Worm (Caenorhabditis elegans) whole organism, young adult: ENCODE data around the gene mboa-7.

Experiments
- B0035.1 ChIP-seq: sonication (generic microtip); optimal IDR thresholded peaks from 2 replicates; lab custom pipeline; 2016; ENCODE audit warnings: missing genetic modification characterization, mild to moderate bottlenecking, missing compliant biosample characterization, missing genotype, missing genetic modification reagents
- C17E4.6 ChIP-seq: fragments of 200-800 bp; sonication (Bioruptor generic); IDR thresholded peaks from 2 replicates; pipeline ENCODE4 v1.3.6; 2022; ENCODE audit warnings: missing genetic modification reagents, missing genetic modification characterization, missing compliant biosample characterization
- F22D6.2 ChIP-seq: sonication (generic microtip); optimal IDR thresholded peaks from 2 replicates; lab custom pipeline; 2016; ENCODE audit warnings: mild to moderate bottlenecking, missing genetic modification characterization, missing compliant biosample characterization
- F39B2.1 ChIP-seq: fragments of 200-800 bp; sonication (Bioruptor generic); IDR thresholded peaks from 2 replicates; pipeline ENCODE4 v1.3.6; 2022; ENCODE audit warnings: missing genetic modification reagents, missing genetic modification characterization, missing compliant biosample characterization
- K11D2.4 ChIP-seq: fragments of 200-800 bp; sonication (Bioruptor generic); IDR thresholded peaks from 2 replicates; pipeline ENCODE4 v1.3.6; 2022; ENCODE audit warnings: missing genetic modification reagents, missing genetic modification characterization, missing compliant biosample characterization
- K12H6.12 ChIP-seq: fragments of 200-800 bp; sonication (Bioruptor generic); optimal IDR thresholded peaks from 2 replicates; lab custom pipeline; 2018; ENCODE audit warnings: mild to moderate bottlenecking, missing genetic modification characterization, missing compliant biosample characterization
- Y53G8AR.9 ChIP-seq: fragments of 200-800 bp; sonication (Bioruptor generic); conservative IDR thresholded peaks from 2 replicates; pipeline ENCODE4 v1.3.6; 2022; ENCODE audit warnings: missing genetic modification reagents, missing genetic modification characterization, missing compliant biosample characterization
- Y56A3A.18 ChIP-seq: fragments of 200-800 bp; sonication (Bioruptor generic); IDR thresholded peaks from 2 replicates; pipeline ENCODE4 v1.3.6; 2022; ENCODE audit warnings: missing genetic modification reagents, missing genetic modification characterization, missing compliant biosample characterization
- Y95B8A.8 ChIP-seq: fragments of 200-800 bp; sonication (Bioruptor generic); IDR thresholded peaks from 2 replicates; pipeline ENCODE4 v1.3.6; 2022; ENCODE audit warnings: missing genetic modification reagents, missing genetic modification characterization, missing compliant biosample characterization
- akir-1 ChIP-seq: fragments of 200-800 bp; sonication (Bioruptor generic); optimal IDR thresholded peaks from 2 replicates; lab custom pipeline; 2018; ENCODE audit warnings: mild to moderate bottlenecking, missing genetic modification characterization, moderate library complexity, missing compliant biosample characterization
- aptf-2 ChIP-seq: fragments of 200-800 bp; sonication (Bioruptor generic); conservative IDR thresholded peaks from 2 replicates; pipeline ENCODE4 v1.3.6; 2022; ENCODE audit warnings: missing genetic modification reagents, missing genetic modification characterization, missing compliant biosample characterization
- athp-1 ChIP-seq: sonication (generic microtip); optimal IDR thresholded peaks from 2 replicates; lab custom pipeline; 2017; ENCODE audit warnings: mild to moderate bottlenecking, missing genetic modification characterization, missing compliant biosample characterization
- bed-2 ChIP-seq: fragments of 200-800 bp; sonication (Bioruptor generic); IDR thresholded peaks from 2 replicates; pipeline ENCODE4 v1.3.6; 2022; ENCODE audit warnings: missing genetic modification reagents, missing genetic modification characterization, missing compliant biosample characterization
- ceh-100 ChIP-seq: fragments of 200-800 bp; sonication (Bioruptor generic); IDR thresholded peaks from 2 replicates; pipeline ENCODE4 v1.3.6; 2022; ENCODE audit warnings: missing genetic modification reagents, missing genetic modification characterization, missing compliant biosample characterization
- ceh-91 ChIP-seq: fragments of 200-800 bp; sonication (Bioruptor generic); IDR thresholded peaks from 2 replicates; pipeline ENCODE4 v1.3.6; 2022; ENCODE audit warnings: missing genetic modification reagents, missing genetic modification characterization, missing compliant biosample characterization
- chd-7 ChIP-seq: sonication (generic microtip); optimal IDR thresholded peaks from 2 replicates; lab custom pipeline; 2016; ENCODE audit warnings: mild to moderate bottlenecking, missing genetic modification characterization, moderate library complexity, missing compliant biosample characterization
- die-1 ChIP-seq: sonication (generic microtip); optimal IDR thresholded peaks from 2 replicates; lab custom pipeline; 2016; ENCODE audit warnings: missing genotype, mild to moderate bottlenecking, missing genetic modification characterization, missing compliant biosample characterization
- efl-1 ChIP-seq: fragments of 150-350 bp; optimal IDR thresholded peaks from 2 replicates; lab custom pipeline; 2014; ENCODE audit warnings: missing biosample characterization, missing genetic modification reagents, missing genetic modification characterization
- egl-18 ChIP-seq: fragments of 200-800 bp; sonication (Bioruptor generic); IDR thresholded peaks from 2 replicates; pipeline ENCODE4 v1.3.6; 2022; ENCODE audit warnings: missing genetic modification reagents, missing genetic modification characterization, missing compliant biosample characterization
- egl-44 ChIP-seq: fragments of 200-800 bp; sonication (Bioruptor generic); IDR thresholded peaks from 2 replicates; pipeline ENCODE4 v1.3.6; 2022; ENCODE audit warnings: missing genetic modification reagents, missing genetic modification characterization, missing compliant biosample characterization
- ets-4 ChIP-seq: fragments of 200-800 bp; sonication (Bioruptor generic); optimal IDR thresholded peaks from 2 replicates; lab custom pipeline; 2018; ENCODE audit warnings: mild to moderate bottlenecking, missing genetic modification characterization, missing compliant biosample characterization
- him-1 ChIP-seq: sonication (generic microtip); optimal IDR thresholded peaks from 2 replicates; lab custom pipeline; 2016; ENCODE audit warnings: missing genotype, missing genetic modification reagents, missing genetic modification characterization, missing compliant biosample characterization
- hmg-1.2 ChIP-seq: fragments of 200-800 bp; sonication (Bioruptor generic); IDR thresholded peaks from 2 replicates; pipeline ENCODE4 v1.3.6; 2022; ENCODE audit warnings: missing genetic modification reagents, missing genetic modification characterization, missing compliant biosample characterization
- hmg-20 ChIP-seq: fragments of 200-800 bp; sonication (Bioruptor generic); IDR thresholded peaks from 2 replicates; pipeline ENCODE4 v1.3.6; 2022; ENCODE audit warnings: missing genetic modification reagents, missing genetic modification characterization, missing compliant biosample characterization
- hrde-1 ChIP-seq: sonication (generic microtip); optimal IDR thresholded peaks from 2 replicates; lab custom pipeline; 2016; ENCODE audit warnings: missing genetic modification characterization, mild to moderate bottlenecking, missing compliant biosample characterization, moderate library complexity, missing genotype, missing genetic modification reagents, borderline replicate concordance
- let-526 ChIP-seq: fragments of 200-800 bp; sonication (Bioruptor generic); IDR thresholded peaks from 2 replicates; pipeline ENCODE4 v1.3.6; 2022; ENCODE audit warnings: missing genetic modification reagents, missing genetic modification characterization, missing compliant biosample characterization
- let-607 ChIP-seq, 2 experiments: fragments of 200-800 bp in 1 of 2; sonication (Bioruptor generic) in 1 of 2; sonication (generic microtip) in 1 of 2; optimal IDR thresholded peaks; 2 replicates each; lab custom pipeline; 2016 to 2018; ENCODE audit warnings: mild to moderate bottlenecking in 2 of 2, missing compliant biosample characterization in 2 of 2, missing genetic modification characterization in 2 of 2, moderate library complexity in 2 of 2, missing genotype in 1 of 2
- lin-54 ChIP-seq: fragments of 200-800 bp; sonication (Bioruptor generic); optimal IDR thresholded peaks from 2 replicates; lab custom pipeline; 2018; ENCODE audit warnings: mild to moderate bottlenecking, missing genetic modification characterization, missing compliant biosample characterization
- lir-1 ChIP-seq: fragments of 200-800 bp; sonication (Bioruptor generic); conservative IDR thresholded peaks from 2 replicates; pipeline ENCODE4 v1.3.6; 2022; ENCODE audit warnings: missing genetic modification reagents, missing genetic modification characterization, missing compliant biosample characterization
- mcd-1 ChIP-seq: fragments of 200-800 bp; sonication (Bioruptor generic); IDR thresholded peaks from 2 replicates; pipeline ENCODE4 v1.3.6; 2022; ENCODE audit warnings: missing genetic modification reagents, missing genetic modification characterization, missing compliant biosample characterization
- mes-4 ChIP-seq: sonication (generic microtip); optimal IDR thresholded peaks from 2 replicates; lab custom pipeline; 2016; ENCODE audit warnings: missing genotype, missing genetic modification characterization, missing compliant biosample characterization
- mxl-1 ChIP-seq: sonication (generic microtip); optimal IDR thresholded peaks from 2 replicates; lab custom pipeline; 2016; ENCODE audit warnings: missing genetic modification characterization, missing compliant biosample characterization
- nhr-27 ChIP-seq: fragments of 200-800 bp; sonication (Bioruptor generic); optimal IDR thresholded peaks from 2 replicates; lab custom pipeline; 2018; ENCODE audit warnings: mild to moderate bottlenecking, missing genetic modification characterization, moderate library complexity, missing compliant biosample characterization
- nhr-90 ChIP-seq: sonication (generic microtip); optimal IDR thresholded peaks from 2 replicates; lab custom pipeline; 2016; ENCODE audit warnings: missing genotype, mild to moderate bottlenecking, missing genetic modification characterization, missing compliant biosample characterization
- sdz-38 ChIP-seq: sonication (generic microtip); optimal IDR thresholded peaks from 2 replicates; lab custom pipeline; 2016; ENCODE audit warnings: missing genotype, missing genetic modification characterization, missing compliant biosample characterization
- sea-2 ChIP-seq: fragments of 200-800 bp; sonication (Bioruptor generic); IDR thresholded peaks from 2 replicates; pipeline ENCODE4 v1.3.6; 2022; ENCODE audit warnings: missing genetic modification characterization, missing compliant biosample characterization
- snpc-3.4 ChIP-seq: sonication (generic microtip); optimal IDR thresholded peaks from 2 replicates; lab custom pipeline; 2017; ENCODE audit warnings: missing genetic modification characterization, mild to moderate bottlenecking, missing compliant biosample characterization, antibody characterized with exemption, moderate library complexity, missing genotype, missing genetic modification reagents
- somi-1 ChIP-seq: fragments of 200-800 bp; sonication (Bioruptor generic); optimal IDR thresholded peaks from 2 replicates; lab custom pipeline; 2018; ENCODE audit warnings: mild to moderate bottlenecking, missing genetic modification characterization, missing compliant biosample characterization
- tbp1 ChIP-seq: fragments of 200-800 bp; sonication (Bioruptor generic); optimal IDR thresholded peaks from 2 replicates; lab custom pipeline; 2018; ENCODE audit warnings: mild to moderate bottlenecking, missing genetic modification characterization, missing compliant biosample characterization
- tbx-9 ChIP-seq: sonication (generic microtip); optimal IDR thresholded peaks from 2 replicates; lab custom pipeline; 2016; ENCODE audit warnings: borderline replicate concordance, missing genetic modification characterization, inconsistent platforms, missing compliant biosample characterization
- unc-130 ChIP-seq: sonication (generic microtip); optimal IDR thresholded peaks from 2 replicates; lab custom pipeline; 2016; ENCODE audit warnings: missing genetic modification reagents, missing genetic modification characterization, missing compliant biosample characterization
- xnd-1 ChIP-seq: sonication (generic microtip); optimal IDR thresholded peaks from 2 replicates; lab custom pipeline; 2016; ENCODE audit warnings: missing genotype, missing genetic modification reagents, missing genetic modification characterization, missing compliant biosample characterization
- zfh-2 ChIP-seq: fragments of 200-800 bp; sonication (Bioruptor generic); conservative IDR thresholded peaks from 2 replicates; pipeline ENCODE4 v1.3.6; 2022; ENCODE audit warnings: missing genetic modification reagents, missing genetic modification characterization, missing compliant biosample characterization
- ztf-18 ChIP-seq: sonication (generic microtip); optimal IDR thresholded peaks from 2 replicates; lab custom pipeline; 2016; ENCODE audit warnings: missing genotype, mild to moderate bottlenecking, missing genetic modification characterization, missing compliant biosample characterization
- ztf-22 ChIP-seq: fragments of 200-800 bp; sonication (Bioruptor generic); optimal IDR thresholded peaks from 2 replicates; lab custom pipeline; 2018; ENCODE audit warnings: mild to moderate bottlenecking, missing genetic modification characterization, moderate library complexity, missing compliant biosample characterization
- ztf-26 ChIP-seq: sonication (generic microtip); optimal IDR thresholded peaks from 2 replicates; lab custom pipeline; 2017; ENCODE audit warnings: missing genetic modification characterization, missing compliant biosample characterization
- ztf-3 ChIP-seq: fragments of 200-800 bp; sonication (Bioruptor generic); optimal IDR thresholded peaks from 2 replicates; lab custom pipeline; 2018; ENCODE audit warnings: mild to moderate bottlenecking, missing genetic modification characterization, missing compliant biosample characterization

mboa-7 gene

ce11 chrX:10568385-10569149 lies 44.2 kb upstream of the mboa-7 start (continued):
- TF ChIP-seq somi-1 = peak; percentile 81
- peak; percentile 66 for TF ChIP-seq B0035.1 (tag; lab: Kevin White, UChicago)
- no peak for TF ChIP-seq let-526 (GFP tag; lab: Robert Waterston, UW)
- TF ChIP-seq K11D2.4 (GFP tag; lab: Robert Waterston, UW) = peak; percentile 59
- TF ChIP-seq ztf-26 = peak; percentile 88
- TF ChIP-seq zfh-2 (GFP tag; lab: Robert Waterston, UW) = peak; percentile 100
- TF ChIP-seq ets-4 (GFP tag; lab: Kevin White, UChicago) = peak; percentile 52
- no peak for TF ChIP-seq sea-2 (GFP tag; lab: Robert Waterston, UW)
- peak; percentile 55 for TF ChIP-seq ztf-22 (GFP tag; lab: Kevin White, UChicago)
- peak; percentile 39; the same call in 1 of the 2 replicates for TF ChIP-seq bed-2
- no peak for TF ChIP-seq lin-54 (GFP tag; lab: Kevin White, UChicago)
- peak; percentile 44 to 77 for TF ChIP-seq let-607 (tag; optimal IDR thresholded peaks at IDR 0.05; lab: Kevin White, UChicago)
- TF ChIP-seq athp-1 (tag; lab: Kevin White, UChicago) = peak; percentile 53
- TF ChIP-seq C17E4.6 (GFP tag; lab: Robert Waterston, UW) = no peak
- TF ChIP-seq Y95B8A.8 (GFP tag; lab: Robert Waterston, UW) = no peak
- TF ChIP-seq ceh-91 (GFP tag; lab: Robert Waterston, UW) = no peak
- TF ChIP-seq mcd-1 (GFP tag; lab: Robert Waterston, UW) = peak; percentile 85
- TF ChIP-seq mxl-1 (tag; lab: Kevin White, UChicago) = peak; percentile 81
- TF ChIP-seq hmg-1.2 (GFP tag; lab: Robert Waterston, UW) = peak; percentile 87; the same call in 1 of the 2 replicates
- TF ChIP-seq F39B2.1 (GFP tag; lab: Robert Waterston, UW) = no peak
- TF ChIP-seq akir-1 (GFP tag; lab: Kevin White, UChicago) = no peak
- no peak for TF ChIP-seq unc-130 (GFP tag; lab: Kevin White, UChicago)
- peak; percentile 44; the same call in 1 of the 2 replicates for TF ChIP-seq hmg-20 (GFP tag; lab: Robert Waterston, UW)
- peak; percentile 49 for TF ChIP-seq tbp1 (GFP tag; lab: Kevin White, UChicago)
- TF ChIP-seq nhr-27 = no peak
- TF ChIP-seq tbx-9 (tag; lab: Kevin White, UChicago) = no peak
- TF ChIP-seq efl-1 (GFP tag; lab: Kevin White, UChicago) = no peak
- peak; percentile 33; the same call in 1 of the 2 replicates for TF ChIP-seq egl-18
- peak; percentile 98 for TF ChIP-seq lir-1 (GFP tag; lab: Robert Waterston, UW)
- TF ChIP-seq ceh-100 (GFP tag; lab: Robert Waterston, UW) = no peak
- TF ChIP-seq nhr-90 (tag; lab: Kevin White, UChicago) = peak; percentile 73
- TF ChIP-seq F22D6.2 (tag; lab: Kevin White, UChicago) = peak; percentile 50
- peak; percentile 79 for TF ChIP-seq die-1 (tag; lab: Kevin White, UChicago)
- no peak for TF ChIP-seq him-1 (tag; lab: Kevin White, UChicago)
- TF ChIP-seq chd-7 = peak; percentile 91
- TF ChIP-seq K12H6.12 (tag; lab: Kevin White, UChicago) = peak; percentile 95
- no peak for TF ChIP-seq aptf-2
- TF ChIP-seq snpc-3.4 (tag; lab: Kevin White, UChicago) = peak; percentile 43
- no peak for TF ChIP-seq xnd-1
- no peak for TF ChIP-seq mes-4 (tag; lab: Kevin White, UChicago)
- TF ChIP-seq Y56A3A.18 (GFP tag; lab: Robert Waterston, UW) = peak; percentile 76; the same call in 1 of the 2 replicates
- no peak for TF ChIP-seq sdz-38
- TF ChIP-seq ztf-3 = no peak
- peak; percentile 59; the same call in 1 of the 2 replicates for TF ChIP-seq Y53G8AR.9 (GFP tag; lab: Robert Waterston, UW)
- TF ChIP-seq hrde-1 (tag; lab: Kevin White, UChicago) = no peak
- peak; percentile 74 for TF ChIP-seq ztf-18 (tag; lab: Kevin White, UChicago)
- TF ChIP-seq egl-44 (GFP tag; lab: Robert Waterston, UW) = peak; percentile 63; the same call in 1 of the 2 replicates
